Worm (Caenorhabditis elegans): ENCODE results near the gene mip-2.

- TF ChIP-seq ama-1 (optimal IDR thresholded peaks at IDR 0.05), result no peak
- no peak for TF ChIP-seq hnd-1 (tag; optimal IDR thresholded peaks at IDR 0.05)
- no peak for TF ChIP-seq aly-1 (tag; optimal IDR thresholded peaks at IDR 0.05)
- TF ChIP-seq B0310.2 (tag; optimal IDR thresholded peaks at IDR 0.05), result no peak
- no peak for TF ChIP-seq tbx-37 (GFP tag; conservative IDR thresholded peaks at IDR 0.05)
- TF ChIP-seq ceh-13 (GFP tag; optimal IDR thresholded peaks at IDR 0.05), result no peak
- no peak for TF ChIP-seq flt-1 (GFP tag; IDR thresholded peaks at IDR 0.05)
These were observed 17.9 kb downstream of the mip-2 start, which contains the start of gene lpin-1 for ce11 chrV:13653713-13654393.

Measured in whole organism, early embryonic.